Fruit fly (Drosophila melanogaster) Kc167 (cell line): ENCODE results near the gene Etfb.

Experiments used
- Myc ChIP-seq: fragments of >200 bp; optimal IDR thresholded peaks from 2 replicates; lab custom pipeline; 2017; ENCODE audit warnings: missing external identifiers
- Sin3A ChIP-seq: fragments of >200 bp; optimal IDR thresholded peaks from 2 replicates; lab custom pipeline; 2018; ENCODE audit warnings: missing external identifiers
- h ChIP-seq: fragments of >200 bp; optimal IDR thresholded peaks from 3 replicates; lab custom pipeline; 2018; ENCODE audit warnings: missing external identifiers
- insv ChIP-seq: fragments of >200 bp; optimal IDR thresholded peaks from 3 replicates; lab custom pipeline; 2018; ENCODE audit warnings: missing external identifiers
- psq ChIP-seq: fragments of >200 bp; optimal IDR thresholded peaks from 2 replicates; lab custom pipeline; 2017; ENCODE audit warnings: missing external identifiers
- ttk ChIP-seq: sonication (Bioruptor generic); optimal IDR thresholded peaks from 2 replicates; lab custom pipeline; 2017; ENCODE audit warnings: missing external identifiers

Etfb gene

DNA sequence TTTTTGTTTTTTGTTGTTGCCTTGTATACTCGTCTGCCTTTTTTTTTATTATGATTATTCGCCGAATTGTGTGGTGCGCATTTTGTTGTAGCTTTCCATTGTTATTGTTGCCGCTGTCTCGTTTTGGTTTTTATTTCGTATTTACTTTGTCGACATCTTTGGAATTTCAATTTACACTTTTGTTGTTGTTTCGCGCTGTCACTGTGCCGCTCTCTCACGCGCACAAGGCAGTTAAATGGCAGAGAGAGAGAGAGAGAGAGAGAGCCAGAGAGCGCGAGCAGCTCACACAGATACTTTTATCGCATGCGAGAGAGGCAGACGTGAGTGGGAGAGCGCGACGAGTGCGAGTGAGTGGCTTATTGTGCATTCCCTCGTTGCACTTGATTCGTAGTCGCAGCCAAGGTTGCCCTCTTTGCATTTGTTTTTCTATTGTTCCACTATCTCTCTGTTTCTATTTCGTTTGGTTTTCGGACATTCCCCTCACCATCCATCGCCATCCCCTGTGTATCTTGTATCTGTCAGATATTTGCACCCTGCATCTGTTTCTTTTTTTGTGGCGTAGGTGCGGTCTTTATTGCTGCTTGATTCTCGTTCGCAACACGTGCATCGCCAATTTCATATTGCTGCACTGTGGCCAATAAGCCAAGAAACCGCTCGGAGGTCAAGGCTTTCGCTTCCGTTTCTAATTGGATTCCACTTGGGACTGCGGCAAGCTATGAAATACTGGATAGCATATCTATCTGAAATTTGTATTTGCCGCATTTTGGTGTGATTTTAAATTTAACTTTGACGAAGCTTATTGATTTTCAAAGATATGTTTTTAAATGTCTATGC, 28.2 kb downstream of the Etfb start:
- TF ChIP-seq psq (lab: Kevin White, UChicago), result no peak
- TF ChIP-seq insv (lab: Kevin White, UChicago), result no peak
- TF ChIP-seq ttk (lab: Kevin White, UChicago), result no peak
- TF ChIP-seq Myc (lab: Kevin White, UChicago), result no peak
- TF ChIP-seq Sin3A, result no peak
- no peak for TF ChIP-seq h

DNA sequence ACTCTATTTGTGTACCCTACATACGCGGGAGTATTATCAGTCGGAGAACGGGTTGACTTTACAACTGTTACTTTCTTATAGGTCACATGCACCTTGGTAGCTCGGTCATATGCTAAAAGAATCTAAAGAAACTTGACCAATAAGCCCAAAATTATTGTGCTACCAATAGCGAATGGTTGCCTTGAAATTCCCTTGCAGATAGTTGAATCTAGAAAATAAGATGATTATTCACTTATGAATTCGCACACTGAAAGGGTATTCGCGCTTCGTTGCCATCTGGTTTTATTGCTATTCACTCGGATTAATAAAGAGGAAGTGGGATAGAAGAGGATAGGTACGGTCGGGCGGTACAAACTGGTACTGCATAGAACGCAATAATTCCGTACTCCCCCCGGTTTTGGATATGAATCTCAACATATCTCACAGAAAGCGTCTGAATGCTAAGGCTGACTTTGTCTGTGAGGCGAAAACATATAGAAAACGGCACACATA, 28.9 kb downstream of the Etfb start:
- TF ChIP-seq h, result no peak
- peak; percentile 61 for TF ChIP-seq psq (lab: Kevin White, UChicago)
- no peak for TF ChIP-seq ttk (lab: Kevin White, UChicago)
- no peak for TF ChIP-seq insv (lab: Kevin White, UChicago)
- no peak for TF ChIP-seq Sin3A
- TF ChIP-seq Myc (lab: Kevin White, UChicago), result no peak

DNA sequence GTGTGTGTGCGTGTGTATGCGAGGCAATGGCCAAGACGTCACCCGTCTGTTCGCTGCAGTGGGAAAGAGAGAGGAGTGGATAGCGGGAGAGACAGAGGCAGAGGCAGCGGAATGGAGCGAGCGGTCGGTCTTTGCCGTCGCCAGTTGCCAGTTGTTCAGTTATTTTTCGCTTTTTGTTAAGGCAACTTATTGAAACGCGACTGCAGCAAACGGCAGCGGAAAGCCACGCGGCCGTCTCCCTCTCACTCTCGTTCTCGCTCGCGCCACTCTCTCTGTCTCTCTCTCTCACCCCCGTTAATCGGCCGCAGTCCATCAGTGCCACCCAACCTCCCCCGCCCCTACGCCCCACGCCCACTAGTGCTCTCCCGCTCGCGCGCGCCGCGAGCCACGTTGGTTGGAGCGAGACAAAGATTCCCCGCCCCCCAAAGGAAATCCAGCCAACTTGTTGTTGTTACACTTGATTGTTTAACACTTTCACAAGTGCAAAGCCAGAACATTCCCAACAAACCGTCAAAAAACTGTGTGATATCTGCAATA, 29.9 kb downstream of the Etfb start:
- TF ChIP-seq Myc (lab: Kevin White, UChicago) (no peak), ttk (lab: Kevin White, UChicago) (no peak), insv (lab: Kevin White, UChicago) (no peak), h (no peak), Sin3A (no peak), psq (lab: Kevin White, UChicago) (no peak)

DNA sequence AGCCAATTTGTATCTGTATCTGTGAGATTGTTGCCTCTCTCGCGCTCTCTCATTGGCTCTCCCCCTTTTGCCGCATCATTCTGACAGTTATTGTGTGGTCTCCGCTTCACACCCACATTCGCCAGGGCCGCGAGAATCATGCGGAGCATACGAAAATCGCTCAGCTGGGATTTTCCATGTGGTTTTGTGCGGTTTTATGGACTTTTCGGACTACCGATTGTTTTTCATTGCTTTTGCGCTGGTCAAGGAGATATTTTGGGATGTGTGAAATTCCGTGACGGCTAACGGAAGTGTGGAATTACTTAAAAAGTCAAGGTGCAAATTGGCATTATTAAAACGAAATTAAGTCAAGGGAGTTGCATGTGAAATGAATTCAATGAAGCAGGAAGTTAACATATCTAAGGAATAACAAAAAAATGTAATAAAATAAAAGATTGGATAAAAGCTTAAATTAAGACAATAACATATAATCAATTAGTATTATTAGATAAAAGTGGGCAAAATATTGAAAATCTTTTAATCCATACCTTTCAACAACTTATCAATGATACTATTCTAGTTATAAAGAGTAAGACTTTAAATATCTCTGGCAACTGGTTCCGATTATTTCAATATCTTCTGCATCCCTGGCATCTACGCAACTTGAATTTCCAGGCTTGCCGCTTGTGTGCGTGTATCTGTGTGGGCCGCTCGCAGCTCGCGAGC, 30.5 kb downstream of the Etfb start:
- no peak for TF ChIP-seq h
- TF ChIP-seq insv (lab: Kevin White, UChicago), result no peak
- peak; percentile 99 for TF ChIP-seq psq (lab: Kevin White, UChicago)
- TF ChIP-seq Myc (lab: Kevin White, UChicago), result no peak

DNA sequence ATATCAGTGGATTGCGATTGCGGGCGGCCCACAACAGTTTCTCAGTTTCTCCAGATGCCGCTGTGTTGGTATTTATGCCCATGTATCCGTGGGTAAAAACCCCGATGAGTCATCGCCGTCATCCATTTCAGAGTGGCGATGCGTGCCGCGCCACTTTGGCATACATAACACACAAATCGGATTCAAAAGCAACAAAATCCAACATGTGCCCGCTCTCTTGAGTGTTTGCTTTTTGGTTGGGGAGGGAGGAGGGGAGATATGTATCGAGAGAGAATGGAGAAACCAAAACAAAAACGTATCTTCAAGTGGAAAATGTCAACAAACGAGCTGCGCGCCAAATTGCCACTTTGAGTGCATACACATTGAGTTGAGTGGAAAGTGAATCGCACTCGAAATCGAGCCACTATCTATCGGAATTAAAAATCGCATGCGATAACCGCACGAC, 31.1 kb downstream of the Etfb start:
- TF ChIP-seq ttk (lab: Kevin White, UChicago) (no peak), insv (lab: Kevin White, UChicago) (no peak), Myc (lab: Kevin White, UChicago) (no peak), h (no peak), Sin3A (no peak), psq (lab: Kevin White, UChicago) (no peak)

DNA sequence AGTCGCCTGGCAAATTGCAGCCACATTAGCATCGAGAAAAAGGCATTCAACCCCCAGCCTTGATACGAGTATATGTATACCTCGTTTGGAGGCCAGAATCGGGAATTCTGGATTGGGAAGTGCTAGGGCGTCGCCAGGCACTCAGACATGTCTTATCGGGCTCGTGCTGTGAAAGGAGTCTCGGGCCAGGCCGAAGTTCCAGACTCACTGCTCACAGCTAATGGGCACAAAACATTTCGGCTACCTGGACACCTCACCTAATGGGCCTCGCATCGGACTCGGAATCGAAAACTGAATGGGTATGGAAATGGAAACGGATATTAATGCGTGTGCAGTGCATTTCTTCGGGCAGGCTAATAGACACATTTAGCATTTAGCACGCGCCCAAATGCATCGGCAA, 31.8 kb downstream of the Etfb start:
- TF ChIP-seq psq (lab: Kevin White, UChicago), result no peak
- no peak for TF ChIP-seq Myc (lab: Kevin White, UChicago)
- no peak for TF ChIP-seq ttk (lab: Kevin White, UChicago)
- TF ChIP-seq Sin3A, result no peak
- no peak for TF ChIP-seq insv (lab: Kevin White, UChicago)
- no peak for TF ChIP-seq h

DNA sequence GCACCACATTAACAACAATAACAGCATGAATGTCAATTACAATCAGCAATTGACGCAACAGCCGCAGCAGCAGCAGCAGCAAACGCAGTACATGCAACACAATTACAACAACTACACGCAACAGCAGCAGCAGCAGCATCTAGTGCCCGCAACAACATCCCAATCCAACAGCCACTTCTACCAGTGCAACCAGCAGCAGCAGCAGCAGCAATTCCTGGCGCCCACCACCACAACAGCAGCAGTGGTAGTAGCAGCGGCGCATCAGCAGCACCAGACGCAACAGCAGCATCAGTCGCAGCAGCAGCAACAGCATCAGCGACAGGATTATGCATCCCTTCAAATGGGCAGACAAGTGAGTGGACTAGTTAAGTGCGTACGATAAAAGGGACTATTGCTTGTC, 35.5 kb downstream of the Etfb start:
- TF ChIP-seq psq (lab: Kevin White, UChicago) (no peak), h (no peak), Myc (lab: Kevin White, UChicago) (no peak), ttk (lab: Kevin White, UChicago) (no peak), insv (lab: Kevin White, UChicago) (no peak), Sin3A (no peak)

DNA sequence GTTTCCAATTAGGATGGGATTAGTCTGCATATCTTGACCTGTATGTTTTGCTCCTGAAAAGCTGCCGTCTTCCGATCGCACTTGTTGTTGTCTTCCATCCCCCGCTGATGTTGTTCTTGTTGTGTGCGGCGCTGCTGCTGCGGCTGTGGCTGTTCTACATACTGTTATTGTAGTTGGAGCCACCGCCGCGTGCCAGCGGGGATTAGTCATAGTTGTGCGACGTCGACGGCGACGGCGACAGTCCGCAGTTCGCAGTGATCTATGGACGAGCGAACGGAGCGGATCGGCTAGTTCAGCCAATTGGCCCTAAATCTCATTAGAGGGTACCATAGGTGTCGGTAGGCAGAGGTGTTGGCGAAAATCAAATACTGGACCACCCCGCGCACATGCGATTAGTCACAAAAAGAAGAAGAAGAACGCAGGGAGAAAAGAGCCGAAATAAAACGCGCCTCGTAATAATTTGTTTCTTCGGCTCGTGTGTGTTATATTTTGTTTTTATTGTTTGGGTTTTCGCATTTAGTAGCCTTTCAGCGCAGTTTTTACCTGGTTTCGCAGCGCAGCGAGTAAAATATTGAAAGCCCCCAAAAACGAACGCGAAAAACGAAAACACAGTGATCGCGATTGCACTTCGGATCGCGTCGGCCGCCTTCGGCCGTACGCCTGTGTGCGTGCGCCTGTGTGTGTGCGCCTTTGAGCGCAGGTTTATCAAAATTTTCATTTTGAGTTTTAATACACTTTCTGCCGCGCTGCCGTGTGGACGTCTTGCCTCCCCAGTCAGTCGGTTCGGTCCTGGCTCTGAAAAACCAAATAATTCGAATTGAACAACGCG, 37.3 kb downstream of the Etfb start, which contains the start of gene kay:
Gene kay (plus strand): TSS at position 729 of the 829 bp plus-strand sequence.
- TF ChIP-seq Myc (lab: Kevin White, UChicago) (no peak), insv (lab: Kevin White, UChicago) (no peak), Sin3A (no peak), h (no peak), psq (lab: Kevin White, UChicago) (no peak), ttk (lab: Kevin White, UChicago) (no peak)

DNA sequence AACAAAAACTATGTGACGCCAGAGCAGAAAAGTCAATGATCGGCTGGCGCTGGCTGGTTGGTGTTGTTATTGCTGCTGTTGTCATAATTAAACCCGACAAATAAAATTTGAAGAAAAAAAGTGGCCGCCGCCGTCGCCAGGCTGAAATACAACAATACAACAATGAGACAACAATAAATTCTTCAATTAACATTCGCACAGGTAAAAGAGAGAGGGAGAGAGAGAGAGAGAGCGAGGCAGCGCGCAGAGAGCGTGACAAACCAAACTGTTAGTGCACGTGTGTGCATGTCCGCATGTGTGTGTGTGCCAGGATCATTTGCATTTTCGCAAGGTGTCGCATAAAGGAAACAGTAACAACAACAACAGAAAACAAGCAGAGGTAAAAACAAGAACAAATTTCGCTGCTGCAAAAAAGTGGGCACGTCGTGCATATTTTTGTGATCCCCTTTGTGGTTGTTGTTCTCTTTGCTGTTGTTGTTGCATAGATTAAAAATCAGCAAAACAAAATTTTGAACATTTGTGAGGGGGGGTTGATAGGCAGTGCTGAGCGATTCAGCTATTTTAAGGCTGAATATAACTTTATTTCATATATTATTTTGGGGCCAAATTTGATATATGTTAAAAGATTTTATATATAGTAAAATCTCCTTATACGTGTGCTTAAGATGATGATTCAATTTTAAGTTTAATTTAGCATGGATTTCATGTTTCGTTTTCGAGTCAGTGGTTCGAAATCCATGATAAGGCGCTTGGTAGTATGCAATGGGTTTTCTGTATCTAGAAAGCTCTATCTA, 38.3 kb downstream of the Etfb start:
- TF ChIP-seq psq (lab: Kevin White, UChicago), result no peak
- no peak for TF ChIP-seq Sin3A
- TF ChIP-seq ttk (lab: Kevin White, UChicago), result no peak
- no peak for TF ChIP-seq Myc (lab: Kevin White, UChicago)
- TF ChIP-seq h, result no peak
- no peak for TF ChIP-seq insv (lab: Kevin White, UChicago)

DNA sequence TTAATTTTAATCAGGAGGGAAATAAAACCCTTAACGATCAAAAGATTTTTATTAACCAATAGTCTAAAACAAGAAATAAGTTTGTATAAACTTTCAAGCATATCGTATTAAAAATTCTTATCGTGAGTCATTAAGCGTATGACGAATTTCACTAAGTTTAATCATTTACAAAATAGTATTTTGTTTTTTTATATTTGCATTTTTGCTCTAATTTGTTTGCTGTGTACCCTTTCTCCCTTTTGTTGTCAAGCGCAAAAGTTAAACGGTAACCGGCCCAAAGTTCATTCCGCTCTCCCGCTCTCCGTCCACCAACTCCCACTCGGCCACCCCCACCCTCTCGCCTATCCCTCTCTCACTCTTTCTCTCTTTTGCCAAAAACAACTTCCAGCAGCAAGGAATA, 38.9 kb downstream of the Etfb start:
- TF ChIP-seq h (no peak), insv (lab: Kevin White, UChicago) (no peak), ttk (lab: Kevin White, UChicago) (no peak), Myc (lab: Kevin White, UChicago) (no peak), Sin3A (no peak)
